Fruit fly (Drosophila melanogaster): ENCODE data around the gene Nup93-2.

The Nup93-2 gene

DNA sequence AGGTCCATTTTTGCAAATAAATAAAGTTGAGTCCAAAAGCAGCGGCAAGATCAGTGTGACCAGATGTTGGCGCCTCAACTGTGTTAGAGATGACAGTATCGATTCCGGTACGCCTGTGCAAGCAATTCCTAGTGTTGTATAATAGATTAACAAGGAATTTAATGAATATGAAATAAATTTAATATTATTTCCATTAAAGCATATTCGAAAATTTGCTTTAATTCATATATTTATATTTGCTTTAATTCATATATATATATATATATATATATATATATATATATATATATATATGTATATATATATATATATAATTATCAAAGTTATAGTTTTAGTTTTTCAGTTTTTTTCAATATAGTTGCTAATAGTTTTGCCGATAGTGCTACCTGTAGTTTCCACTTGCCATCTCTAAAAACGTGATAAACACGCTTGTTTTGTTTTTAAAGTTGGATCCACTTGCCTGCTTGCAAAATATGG, at the start of gene Nup93-2, which contains the start of gene CG3817:
Gene Nup93-2, minus strand, starts transcription at position 93 of the 477 bp plus-strand sequence.
Gene CG3817, plus strand, starts transcription at position 460 of the 477 bp plus-strand sequence.
- TF ChIP-seq CG17801 (GFP tag; optimal IDR thresholded peaks at IDR 0.05; ENCODE audit: partially characterized antibody): peak; percentile 85

DNA sequence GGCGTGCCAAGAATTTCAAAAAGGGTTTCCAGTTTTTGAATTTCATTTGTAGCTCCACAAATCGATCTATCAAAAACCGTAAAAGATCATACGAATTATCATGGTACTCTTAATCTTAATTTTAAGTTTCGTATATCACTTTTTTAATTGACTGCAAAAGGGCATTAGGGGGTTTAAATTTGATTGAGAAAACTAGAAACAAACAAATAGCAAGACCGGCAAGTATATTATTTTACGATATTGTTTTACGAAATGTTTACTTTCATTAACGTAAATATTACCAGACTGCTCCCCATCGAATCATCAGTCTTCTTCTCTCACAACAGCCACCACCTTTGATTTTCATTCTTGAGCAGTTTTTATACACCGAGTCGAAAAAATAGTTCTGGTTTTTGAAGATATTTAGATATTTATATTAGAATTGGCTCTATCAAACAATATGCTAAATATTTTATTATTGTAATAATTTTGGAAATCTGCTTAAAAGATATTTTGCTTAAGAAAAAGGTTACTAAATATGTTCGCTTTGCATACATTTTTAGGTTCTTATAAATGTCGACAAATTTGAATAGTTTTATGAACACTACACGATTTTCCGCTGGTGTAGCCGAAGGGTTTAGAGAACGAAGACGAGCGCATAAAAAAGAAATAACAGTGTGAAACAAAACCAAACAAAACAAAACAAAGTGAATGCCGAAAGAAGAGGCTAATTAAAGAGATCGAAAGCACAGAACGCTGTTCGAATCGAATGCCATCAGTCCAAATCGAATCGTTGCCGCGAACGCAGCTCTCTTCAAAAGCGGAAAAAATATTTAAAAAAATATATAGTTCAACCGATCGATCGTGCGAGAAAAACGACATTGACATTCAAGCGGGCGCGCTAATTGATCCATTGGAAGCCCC, 20.0 kb upstream of the Nup93-2 start, which contains the start of gene Sdr:
Gene Sdr, plus strand, starts transcription at position 702 of the 903 bp plus-strand sequence.
- peak; percentile 82 for TF ChIP-seq CG17801 (GFP tag; optimal IDR thresholded peaks at IDR 0.05; ENCODE audit: partially characterized antibody)

DNA sequence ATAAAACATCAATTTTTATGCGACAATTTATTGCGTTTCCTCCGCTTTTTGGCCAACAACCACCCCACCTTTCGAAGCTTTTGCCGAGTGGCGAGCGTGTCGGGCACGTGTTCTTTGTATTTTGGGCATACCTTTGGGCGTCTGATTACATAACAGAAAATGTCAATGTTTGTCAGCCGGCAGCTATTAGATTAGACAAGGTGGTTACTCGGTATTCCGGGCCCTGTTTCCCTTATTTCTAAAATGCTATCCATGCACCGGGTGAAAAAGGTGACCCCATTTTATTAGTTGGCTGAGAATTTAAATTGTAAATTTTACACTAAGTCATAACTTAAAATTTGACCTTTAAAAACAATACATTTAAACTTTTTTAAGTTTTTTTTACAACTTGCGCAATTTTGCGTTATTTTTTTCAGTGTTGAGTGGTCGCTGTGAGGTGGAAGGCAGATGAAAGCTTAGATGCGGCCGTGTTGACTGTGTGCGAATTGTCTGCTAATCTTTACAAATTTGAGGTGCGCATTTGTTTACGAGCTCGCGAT, 14.3 kb upstream of the Nup93-2 start:
- TF ChIP-seq CG17801 (GFP tag; optimal IDR thresholded peaks at IDR 0.05; ENCODE audit: partially characterized antibody): no peak

DNA sequence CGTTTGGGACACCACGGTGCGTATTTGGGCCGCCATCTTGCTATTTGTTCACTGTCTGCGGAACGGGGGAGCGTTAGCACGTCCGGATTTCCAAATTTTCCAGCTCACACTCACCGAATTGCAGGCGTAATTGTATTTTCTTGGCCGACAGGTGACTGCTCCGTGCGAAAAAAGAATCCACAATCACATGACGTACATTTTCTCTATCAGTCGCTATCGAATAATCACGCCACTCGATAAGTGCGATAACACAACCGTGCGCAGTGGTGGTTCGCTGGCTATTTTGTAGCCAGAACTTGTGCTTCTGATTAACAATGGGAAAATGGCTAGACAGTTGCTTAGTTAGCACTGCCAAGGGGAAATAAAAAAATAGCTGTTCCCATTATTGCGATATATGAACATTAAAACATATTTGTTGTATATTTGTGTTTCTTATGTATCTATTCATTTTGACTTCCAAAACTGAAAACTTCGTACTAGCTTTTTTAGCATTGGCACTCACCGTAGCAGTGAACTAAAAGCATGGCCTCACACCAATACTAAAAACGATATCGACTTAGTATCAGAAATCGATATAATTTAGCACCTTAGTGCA, 5.8 kb upstream of the Nup93-2 start, which contains the start of gene VhaPPA1-1:
Gene VhaPPA1-1, minus strand, starts transcription at position 225 of the 595 bp plus-strand sequence.
- TF ChIP-seq CG17801 (GFP tag; optimal IDR thresholded peaks at IDR 0.05; ENCODE audit: partially characterized antibody): peak; percentile 52

DNA sequence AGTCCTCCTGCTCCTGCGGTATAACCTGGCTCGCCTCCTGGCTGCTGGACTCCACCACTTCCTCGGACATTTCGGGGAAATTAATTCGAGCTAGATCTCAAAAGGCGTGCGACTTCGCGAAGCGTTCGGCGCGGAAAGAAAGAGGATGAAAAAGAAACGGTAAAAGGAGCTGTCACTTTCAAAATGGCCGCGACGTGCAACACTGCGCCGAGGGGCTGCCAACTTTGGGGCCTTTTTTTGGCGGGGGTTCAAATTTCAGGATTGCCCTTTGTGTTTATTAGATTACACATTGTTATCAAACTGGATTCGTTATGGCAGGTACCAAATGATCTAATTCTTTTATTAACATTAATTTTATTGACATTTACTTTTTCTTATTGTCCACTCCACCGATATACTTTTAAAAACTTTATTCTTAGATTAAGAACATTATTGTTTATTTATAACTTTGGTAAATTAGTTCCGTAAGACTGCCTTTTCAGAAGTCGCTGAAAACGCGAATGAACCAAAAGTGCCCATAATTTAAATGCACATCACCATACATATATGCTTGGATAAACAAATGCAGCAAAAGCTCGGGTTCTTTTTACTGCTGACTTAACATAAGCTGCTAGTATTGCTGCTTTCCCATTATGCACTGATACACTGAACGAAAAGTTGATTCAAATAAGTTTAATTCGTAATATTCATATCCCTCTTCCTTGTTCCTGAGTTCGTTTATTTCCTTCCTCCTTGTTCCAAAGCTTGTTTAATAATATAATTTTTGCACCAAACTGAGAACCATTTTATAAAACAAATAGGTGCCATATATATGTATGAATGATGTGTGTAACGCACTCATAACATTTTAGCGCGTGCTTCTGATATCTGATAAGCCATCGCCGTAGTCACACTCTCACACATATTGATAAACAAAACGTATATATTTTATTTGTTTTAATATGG, 3.5 kb upstream of the Nup93-2 start, which contains the start of gene RpS5b:
Gene RpS5b, minus strand, starts transcription at position 156 of the 945 bp plus-strand sequence.
- TF ChIP-seq CG17801 (GFP tag; optimal IDR thresholded peaks at IDR 0.05; ENCODE audit: partially characterized antibody): peak; percentile 56

DNA sequence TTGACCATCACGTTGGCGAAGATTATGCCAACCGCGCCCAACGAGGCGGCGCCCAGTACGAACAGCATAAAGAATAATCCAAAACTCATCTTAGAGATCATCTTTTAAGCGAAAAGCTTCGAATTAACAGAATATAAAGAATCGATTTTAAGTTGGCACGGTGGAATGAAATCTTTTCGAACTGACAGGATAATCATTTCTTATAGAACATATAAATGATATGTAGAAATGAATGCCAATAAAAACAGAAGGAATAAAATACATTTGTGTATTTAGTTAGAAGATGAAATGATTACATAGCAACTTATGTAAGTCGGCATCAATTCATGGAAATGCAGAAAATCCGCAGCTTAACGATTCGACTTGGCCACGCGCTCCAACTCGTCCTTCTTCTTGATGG, 2.0 kb upstream of the Nup93-2 start, which contains the start of gene VhaPPA1-2:
Gene VhaPPA1-2, minus strand, starts transcription at position 101 of the 400 bp plus-strand sequence.
- TF ChIP-seq CG17801 (GFP tag; optimal IDR thresholded peaks at IDR 0.05; ENCODE audit: partially characterized antibody): no peak

DNA sequence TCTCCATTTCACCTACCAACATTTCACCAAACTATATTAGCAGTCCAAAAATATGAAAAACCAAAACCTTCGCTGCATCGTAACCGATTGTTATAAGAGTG, 3.5 kb downstream of the Nup93-2 start, which contains the start of gene CG14860:
Gene CG14860, plus strand, starts transcription at position 2 of the 101 bp plus-strand sequence.
- TF ChIP-seq CG17801 (GFP tag; optimal IDR thresholded peaks at IDR 0.05; ENCODE audit: partially characterized antibody): no peak

DNA sequence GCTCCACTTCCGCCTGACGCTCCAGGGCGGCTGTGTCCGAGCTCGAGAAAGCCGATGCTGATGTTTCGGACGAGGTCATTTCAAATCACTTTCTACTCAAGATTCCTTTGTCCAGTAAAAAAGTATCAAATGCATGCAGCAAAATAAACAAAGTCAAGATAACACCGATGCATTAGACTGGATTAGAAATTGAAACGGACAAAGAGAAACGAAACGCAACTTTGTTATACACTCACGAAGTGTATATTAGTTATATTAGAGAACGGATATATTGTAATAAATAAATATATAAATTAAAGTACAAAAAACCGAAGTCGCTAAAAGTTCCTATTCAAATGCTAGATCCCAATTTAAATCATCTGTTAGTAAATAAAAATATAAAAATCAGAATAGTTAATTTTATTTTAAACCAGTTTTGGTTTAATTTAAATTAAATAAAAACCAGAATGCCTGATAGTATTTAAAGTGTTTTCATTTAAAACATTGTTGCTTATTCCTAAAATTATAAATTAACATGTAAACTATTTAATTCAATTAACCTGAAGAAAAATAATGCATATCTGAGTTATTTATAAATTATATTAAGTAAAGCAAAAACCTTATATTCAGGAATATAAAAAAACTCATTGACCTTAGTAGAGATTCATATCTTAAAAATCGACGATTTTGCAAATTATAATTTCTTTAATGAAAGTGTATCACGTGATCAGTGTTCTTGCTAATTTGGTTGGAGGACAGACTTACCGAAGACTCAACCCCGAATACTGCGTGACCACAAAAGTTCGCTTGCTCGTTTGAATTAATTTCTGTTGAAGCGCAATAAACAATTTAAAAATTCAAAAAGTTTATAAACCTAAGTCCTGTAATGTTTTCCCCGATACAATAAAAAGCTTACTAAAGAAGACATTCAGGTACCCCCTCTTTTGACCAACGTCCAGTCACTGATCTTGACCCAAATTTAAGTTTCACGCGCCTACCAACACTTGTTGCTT, 4.1 kb downstream of the Nup93-2 start, which contains the start of gene Dph2:
Gene Dph2, minus strand, starts transcription at position 164 of the 992 bp plus-strand sequence.
- peak; percentile 80 for TF ChIP-seq CG17801 (GFP tag; optimal IDR thresholded peaks at IDR 0.05; ENCODE audit: partially characterized antibody)

DNA sequence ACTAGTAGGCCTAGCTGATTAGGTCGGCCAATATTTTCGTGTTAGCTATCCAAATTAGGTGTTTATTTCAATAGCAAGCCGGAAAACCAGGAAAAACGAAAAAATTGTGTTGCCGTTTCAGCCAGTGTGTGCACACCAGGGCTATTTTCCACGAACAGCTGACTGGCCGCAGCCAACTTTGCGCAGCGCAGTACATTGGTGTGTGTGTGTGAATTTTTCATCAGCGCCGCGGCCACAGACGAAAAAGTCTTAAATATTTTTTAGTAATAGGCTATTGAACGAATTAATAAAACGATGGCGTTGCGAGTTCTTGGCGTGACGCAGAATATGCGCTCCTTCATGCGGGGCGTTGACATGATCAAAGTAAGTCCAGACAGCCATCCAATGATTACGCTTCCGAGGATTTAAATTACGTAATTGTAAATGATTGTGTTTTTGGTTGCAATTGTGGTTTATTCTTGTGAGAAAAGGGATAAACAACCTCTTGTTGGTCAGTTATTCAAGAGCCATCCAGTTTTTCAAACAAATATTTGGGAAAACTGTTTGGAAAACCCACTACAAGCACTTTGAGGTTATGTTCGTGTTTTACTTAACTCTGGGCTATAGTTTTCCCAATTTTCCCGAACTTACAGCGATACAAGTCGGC, 8.0 kb downstream of the Nup93-2 start, which contains the start of the genes CycC and UQCR-C1:
Gene CycC, minus strand, starts transcription at position 142 of the 646 bp plus-strand sequence.
Gene UQCR-C1, plus strand, starts transcription at position 168 of the 646 bp plus-strand sequence.
- TF ChIP-seq CG17801 (GFP tag; optimal IDR thresholded peaks at IDR 0.05; ENCODE audit: partially characterized antibody): no peak

DNA sequence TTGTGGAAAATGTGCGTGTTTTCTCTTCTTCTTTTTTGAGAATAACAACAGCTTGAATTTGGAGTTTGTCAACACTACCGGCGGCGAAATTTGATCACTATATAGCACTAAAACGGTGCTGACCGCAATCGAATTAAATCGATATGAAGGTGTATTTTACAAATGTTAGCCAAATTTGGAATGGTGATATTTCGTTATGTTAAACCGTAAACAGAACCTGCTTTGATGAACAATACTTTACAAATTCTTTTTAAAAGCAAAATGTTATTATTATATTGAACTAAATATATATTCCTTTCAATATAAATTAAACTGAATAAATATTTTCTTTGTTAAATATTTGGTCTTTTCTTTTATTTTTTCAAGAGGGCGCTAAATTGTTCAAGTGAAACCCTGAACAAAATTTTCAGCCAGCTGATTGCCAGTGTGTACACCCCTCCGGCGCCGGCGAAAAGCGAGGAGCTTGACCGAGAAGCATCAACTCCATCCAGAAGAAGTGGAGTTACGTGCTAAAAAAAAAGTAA, 12.1 kb downstream of the Nup93-2 start, which contains the start of the genes Rrp6, CG33331 and CG33332:
Gene Rrp6, minus strand, starts transcription at position 236 of the 524 bp plus-strand sequence.
Gene CG33331, plus strand, starts transcription at position 446 of the 524 bp plus-strand sequence.
Gene CG33332, plus strand, starts transcription at position 446 of the 524 bp plus-strand sequence.
- TF ChIP-seq CG17801 (GFP tag; optimal IDR thresholded peaks at IDR 0.05; ENCODE audit: partially characterized antibody): peak; percentile 85

DNA sequence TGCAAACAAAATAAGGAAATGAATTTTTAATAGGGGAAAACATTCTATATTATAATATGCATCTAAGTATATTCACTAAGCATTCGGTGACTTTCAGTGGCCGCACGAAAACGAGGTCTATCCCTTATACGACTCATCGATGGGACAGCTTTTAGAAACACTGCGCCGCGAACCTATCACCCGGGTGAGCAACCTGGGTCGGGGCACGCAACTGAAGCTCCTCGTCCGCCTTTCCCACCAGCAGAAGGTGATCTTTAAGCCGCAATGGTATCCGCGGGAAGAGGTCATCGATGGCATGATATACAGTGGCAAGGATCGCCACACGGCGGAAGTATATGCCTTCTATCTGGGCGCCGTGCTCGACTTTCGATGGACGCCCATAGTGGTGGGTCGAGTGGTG, 17.3 kb downstream of the Nup93-2 start:
- no peak for TF ChIP-seq CG17801 (GFP tag; optimal IDR thresholded peaks at IDR 0.05; ENCODE audit: partially characterized antibody)

DNA sequence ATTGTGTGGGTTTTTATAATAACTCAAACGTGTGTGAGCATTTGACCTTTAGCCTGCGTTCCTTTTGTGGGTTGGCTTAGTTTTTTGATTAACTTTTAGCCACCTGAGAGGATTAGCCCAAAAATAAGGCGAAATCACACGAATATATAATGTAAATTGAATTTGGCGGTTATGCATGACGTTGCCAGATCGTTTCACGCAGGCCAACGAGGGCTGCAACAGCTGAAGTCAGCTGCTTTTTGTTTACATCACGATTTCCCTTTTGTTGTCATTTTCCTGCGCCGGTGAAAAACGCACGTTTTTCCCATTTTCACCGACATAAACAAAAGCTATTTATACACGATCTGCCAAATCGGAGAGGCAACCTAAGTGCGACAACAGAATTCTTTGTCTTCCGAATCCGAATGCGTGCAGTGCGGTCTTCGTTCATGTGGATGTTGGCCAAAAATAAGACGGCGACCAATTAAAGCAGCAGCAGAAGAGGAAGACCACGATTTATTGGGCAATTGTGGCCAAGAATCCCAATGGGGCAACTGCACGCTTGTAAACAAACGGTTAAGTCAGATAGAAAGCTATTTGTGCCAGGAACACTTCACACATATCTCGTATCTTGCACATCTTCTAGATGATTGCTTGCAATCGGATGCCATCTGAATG, 18.8 kb downstream of the Nup93-2 start, which contains the start of gene CG3631:
Gene CG3631, plus strand, starts transcription at position 251 of the 657 bp plus-strand sequence.
- TF ChIP-seq CG17801 (GFP tag; optimal IDR thresholded peaks at IDR 0.05; ENCODE audit: partially characterized antibody): peak; percentile 21
